Fruit fly (Drosophila melanogaster) whole organism, pupa: Measurements from ENCODE around the gene CG7888.

Source experiments
- CG10348 ChIP-seq: fragments of 200-800 bp; sonication (Bioruptor generic); IDR thresholded peaks from 2 replicates; pipeline ENCODE4 v1.3.6; 2022; ENCODE audit warnings: missing biosample characterization, missing genetic modification characterization
- CG12605 ChIP-seq: fragments of 200-800 bp; sonication (Bioruptor generic); IDR thresholded peaks from 2 replicates; pipeline ENCODE4 v1.3.6; 2022; ENCODE audit warnings: missing biosample characterization, missing genetic modification characterization
- CG13204 ChIP-seq: fragments of 200-800 bp; sonication (Bioruptor generic); optimal IDR thresholded peaks from 2 replicates; lab custom pipeline; 2018; ENCODE audit warnings: missing biosample characterization, mild to moderate bottlenecking, missing genetic modification characterization, moderate library complexity
- CG14655 ChIP-seq: fragments of 200-800 bp; sonication (Bioruptor generic); optimal IDR thresholded peaks from 3 replicates; lab custom pipeline; 2017; ENCODE audit warnings: mild to moderate bottlenecking, missing biosample characterization, missing genetic modification reagents, missing genetic modification characterization
- CG15710 ChIP-seq: fragments of 200-800 bp; sonication (Bioruptor generic); optimal IDR thresholded peaks from 2 replicates; lab custom pipeline; 2018; ENCODE audit warnings: missing biosample characterization, mild to moderate bottlenecking, missing genetic modification characterization, moderate library complexity
- CG17806 ChIP-seq: fragments of 200-800 bp; sonication (Bioruptor generic); optimal IDR thresholded peaks from 2 replicates; lab custom pipeline; 2018; ENCODE audit warnings: missing biosample characterization, mild to moderate bottlenecking, missing genetic modification characterization, moderate library complexity
- CG32121 ChIP-seq: fragments of 200-800 bp; sonication (Bioruptor generic); IDR thresholded peaks from 2 replicates; pipeline ENCODE4 v1.3.6; 2022; ENCODE audit warnings: missing biosample characterization, missing genetic modification characterization
- CG34367 ChIP-seq: fragments of 200-800 bp; sonication (Bioruptor generic); optimal IDR thresholded peaks from 2 replicates; lab custom pipeline; 2018; ENCODE audit warnings: missing biosample characterization, mild to moderate bottlenecking, missing genetic modification characterization
- CG4496 ChIP-seq: fragments of 200-800 bp; sonication (Bioruptor generic); IDR thresholded peaks from 3 replicates; pipeline ENCODE4 v1.3.6; 2022; ENCODE audit warnings: missing biosample characterization, missing genetic modification characterization
- CG8159 ChIP-seq: fragments of 200-800 bp; sonication (Bioruptor generic); optimal IDR thresholded peaks from 3 replicates; lab custom pipeline; 2018; ENCODE audit warnings: missing biosample characterization, mild to moderate bottlenecking, missing genetic modification characterization, moderate library complexity
- CG8301 ChIP-seq: fragments of 200-800 bp; sonication (Bioruptor generic); optimal IDR thresholded peaks from 2 replicates; lab custom pipeline; 2018; ENCODE audit warnings: missing biosample characterization, mild to moderate bottlenecking, missing genetic modification characterization
- CG9948 ChIP-seq: fragments of 200-800 bp; sonication (Bioruptor generic); optimal IDR thresholded peaks from 2 replicates; lab custom pipeline; 2018; ENCODE audit warnings: missing biosample characterization, mild to moderate bottlenecking, missing genetic modification characterization, moderate library complexity
- D1 ChIP-seq: fragments of 200-800 bp; sonication (Bioruptor generic); optimal IDR thresholded peaks from 2 replicates; lab custom pipeline; 2018; ENCODE audit warnings: missing biosample characterization, mild to moderate bottlenecking, missing genetic modification characterization, moderate library complexity
- EcR ChIP-seq: fragments of 200-800 bp; sonication (Bioruptor generic); optimal IDR thresholded peaks from 3 replicates; lab custom pipeline; 2019; ENCODE audit warnings: missing biosample characterization, missing genetic modification characterization, mild to moderate bottlenecking, moderate library complexity, missing genetic modification reagents
- Ets98B ChIP-seq: fragments of 200-800 bp; sonication (Bioruptor generic); IDR thresholded peaks from 2 replicates; pipeline ENCODE4 v1.3.6; 2022; ENCODE audit warnings: missing biosample characterization, missing genetic modification characterization
- Pif1A ChIP-seq: fragments of 200-800 bp; sonication (Bioruptor generic); optimal IDR thresholded peaks from 3 replicates; lab custom pipeline; 2016; ENCODE audit warnings: missing biosample characterization, missing genetic modification characterization
- Pif1B ChIP-seq: fragments of 200-800 bp; sonication (Bioruptor generic); optimal IDR thresholded peaks from 3 replicates; lab custom pipeline; 2016; ENCODE audit warnings: missing biosample characterization, missing genetic modification characterization
- Snoo ChIP-seq: fragments of 200-800 bp; sonication (Bioruptor generic); optimal IDR thresholded peaks from 3 replicates; lab custom pipeline; 2017; ENCODE audit warnings: missing biosample characterization, mild to moderate bottlenecking, missing genetic modification characterization, inconsistent platforms
- fd96Ca ChIP-seq: fragments of 200-800 bp; sonication (Bioruptor generic); IDR thresholded peaks from 3 replicates; pipeline ENCODE4 v1.3.6; 2022; ENCODE audit warnings: missing biosample characterization, missing genetic modification characterization
- gl ChIP-seq: fragments of 200-800 bp; sonication (Bioruptor generic); optimal IDR thresholded peaks from 2 replicates; lab custom pipeline; 2018; ENCODE audit warnings: missing biosample characterization, mild to moderate bottlenecking, missing genetic modification characterization
- rn ChIP-seq: fragments of 200-800 bp; sonication (Bioruptor generic); IDR thresholded peaks from 2 replicates; pipeline ENCODE4 v1.3.6; 2022; ENCODE audit warnings: missing biosample characterization, missing genetic modification characterization

CG7888 gene

dm6 chr3L:11011610-11012202 is 42.1 kb upstream of the CG7888 start:
- TF ChIP-seq Pif1A = no peak
- no peak for TF ChIP-seq CG15710 (tag; lab: Kevin White, UChicago)

- TF ChIP-seq gl = no peak
- TF ChIP-seq CG17806 (tag; lab: Kevin White, UChicago) = no peak
- no peak for TF ChIP-seq rn (GFP tag; lab: Robert Waterston, UW)
- no peak for TF ChIP-seq CG9948 (tag; lab: Kevin White, UChicago)
- no peak for TF ChIP-seq EcR (GFP tag; lab: Kevin White, UChicago)
- no peak for TF ChIP-seq CG4496 (GFP tag; lab: Robert Waterston, UW)
- no peak for TF ChIP-seq Pif1B (GFP tag; lab: Kevin White, UChicago)
- no peak for TF ChIP-seq CG12605 (GFP tag; lab: Robert Waterston, UW)
- TF ChIP-seq CG13204 = no peak
- TF ChIP-seq CG32121 (GFP tag; lab: Robert Waterston, UW) = no peak
- no peak for TF ChIP-seq CG8159
- TF ChIP-seq CG15710 (tag; lab: Kevin White, UChicago) = no peak
- no peak for TF ChIP-seq fd96Ca (GFP tag; lab: Robert Waterston, UW)
- no peak for TF ChIP-seq CG10348 (GFP tag; lab: Robert Waterston, UW)
- TF ChIP-seq Snoo (tag; lab: Kevin White, UChicago) = no peak
- TF ChIP-seq CG8301 (tag; lab: Kevin White, UChicago) = no peak
These were observed 38.6 kb upstream of the CG7888 start for dm6 chr3L:11015203-11015602.

- TF ChIP-seq CG13204 (no peak), CG8301 (tag; lab: Kevin White, UChicago) (no peak), CG4496 (GFP tag; lab: Robert Waterston, UW) (no peak), Ets98B (no peak), CG12605 (GFP tag; lab: Robert Waterston, UW) (no peak), fd96Ca (GFP tag; lab: Robert Waterston, UW) (no peak), CG15710 (tag; lab: Kevin White, UChicago) (no peak), CG34367 (tag; lab: Kevin White, UChicago) (no peak)
These were observed 33.8 kb upstream of the CG7888 start for dm6 chr3L:11020058-11020457.

- TF ChIP-seq EcR (GFP tag; lab: Kevin White, UChicago) (peak; percentile 51), D1 (no peak), CG34367 (tag; lab: Kevin White, UChicago) (no peak), Pif1B (GFP tag; lab: Kevin White, UChicago) (no peak), CG8159 (no peak), rn (GFP tag; lab: Robert Waterston, UW) (no peak), Pif1A (no peak), CG14655 (GFP tag; lab: Kevin White, UChicago) (no peak), Snoo (tag; lab: Kevin White, UChicago) (no peak), Ets98B (no peak), CG9948 (tag; lab: Kevin White, UChicago) (no peak), CG10348 (GFP tag; lab: Robert Waterston, UW) (0 out of 2 replicates have a peak, but pooled peaks have one; percentile 26), CG17806 (tag; lab: Kevin White, UChicago) (no peak), CG13204 (peak; percentile 87), CG4496 (GFP tag; lab: Robert Waterston, UW) (0 out of 3 replicates have a peak, but pooled peaks have one; percentile 27), fd96Ca (GFP tag; lab: Robert Waterston, UW) (0 out of 3 replicates have a peak, but pooled peaks have one; percentile 5)
These were observed 31.9 kb upstream of the CG7888 start for dm6 chr3L:11021958-11022357.

dm6 chr3L:11023235-11023634 is 30.6 kb upstream of the CG7888 start, which contains the start of gene Fad2:
Fad2 (plus strand) TSS chr3L:11023535.
- no peak for TF ChIP-seq CG17806 (tag; lab: Kevin White, UChicago)
- TF ChIP-seq, all 21 proteins: peak for 0

dm6 chr3L:11025261-11025660 is 28.6 kb upstream of the CG7888 start, which contains the start of gene CG32079:
CG32079 (plus strand) TSS chr3L:11025561.
- no peak for TF ChIP-seq rn (GFP tag; lab: Robert Waterston, UW)

- TF ChIP-seq EcR (GFP tag; lab: Kevin White, UChicago) = no peak
- TF ChIP-seq CG9948 (tag; lab: Kevin White, UChicago) = no peak
- TF ChIP-seq Pif1B (GFP tag; lab: Kevin White, UChicago) = no peak
- no peak for TF ChIP-seq CG8301 (tag; lab: Kevin White, UChicago)
- no peak for TF ChIP-seq CG15710 (tag; lab: Kevin White, UChicago)
- TF ChIP-seq CG13204 = no peak
- no peak for TF ChIP-seq CG32121 (GFP tag; lab: Robert Waterston, UW)
- TF ChIP-seq CG8159 = no peak
- TF ChIP-seq Ets98B = no peak
- no peak for TF ChIP-seq CG34367 (tag; lab: Kevin White, UChicago)
- no peak for TF ChIP-seq CG10348 (GFP tag; lab: Robert Waterston, UW)
These were observed 26.6 kb upstream of the CG7888 start, which contains the start of gene CG32081 for dm6 chr3L:11027279-11027678. CG32081 (plus strand) TSS chr3L:11027579.
